Fruit fly (Drosophila melanogaster) whole organism, embryonic: ENCODE measurements around the gene VhaAC39-1.

Experiments
- Abd-B ChIP-seq: fragments of 200-800 bp; sonication (Bioruptor generic); optimal IDR thresholded peaks from 2 replicates; lab custom pipeline; 2018; ENCODE audit warnings: missing biosample characterization, mild to moderate bottlenecking, missing genetic modification characterization, moderate library complexity
- Atf-2 ChIP-seq: fragments of 200-800 bp; sonication (Bioruptor generic); optimal IDR thresholded peaks from 2 replicates; lab custom pipeline; 2016; ENCODE audit warnings: missing biosample characterization, missing genetic modification characterization
- Awh ChIP-seq: fragments of 200-800 bp; sonication (Bioruptor generic); IDR thresholded peaks from 2 replicates; pipeline ENCODE4, ENCODE4 v1.3.6; 2022; ENCODE audit warnings: missing biosample characterization, missing genetic modification characterization
- CG10267 ChIP-seq: fragments of 200-800 bp; sonication (Bioruptor generic); optimal IDR thresholded peaks from 2 replicates; lab custom pipeline; 2018; ENCODE audit warnings: missing biosample characterization, mild to moderate bottlenecking, missing genetic modification characterization, moderate library complexity
- CG10543 ChIP-seq: fragments of 200-800 bp; sonication (Bioruptor generic); optimal IDR thresholded peaks from 3 replicates; lab custom pipeline; 2017; ENCODE audit warnings: missing biosample characterization, mild to moderate bottlenecking, missing genetic modification characterization, moderate library complexity
- CG11398 ChIP-seq: fragments of 200-800 bp; sonication (Bioruptor generic); optimal IDR thresholded peaks from 2 replicates; lab custom pipeline; 2016; ENCODE audit warnings: missing biosample characterization, missing genetic modification characterization
- CG12659 ChIP-seq: fragments of 200-800 bp; sonication (Bioruptor generic); optimal IDR thresholded peaks from 3 replicates; lab custom pipeline; 2017; ENCODE audit warnings: mild to moderate bottlenecking, missing biosample characterization, missing genetic modification reagents, missing genetic modification characterization
- CG12942 ChIP-seq: fragments of 200-800 bp; sonication (Bioruptor generic); optimal IDR thresholded peaks from 3 replicates; lab custom pipeline; 2016; ENCODE audit warnings: missing biosample characterization, missing genetic modification characterization
- CG14710 ChIP-seq: fragments of 200-800 bp; sonication (Bioruptor generic); optimal IDR thresholded peaks from 3 replicates; lab custom pipeline; 2019; ENCODE audit warnings: missing biosample characterization, mild to moderate bottlenecking, missing genetic modification characterization, moderate library complexity
- CG17328 ChIP-seq: fragments of 200-800 bp; sonication (Bioruptor generic); IDR thresholded peaks from 2 replicates; pipeline ENCODE4 v1.3.6; 2022; ENCODE audit warnings: missing biosample characterization, missing genetic modification characterization
- CG2875 ChIP-seq: fragments of 200-800 bp; sonication (Bioruptor generic); optimal IDR thresholded peaks from 2 replicates; lab custom pipeline; 2017; ENCODE audit warnings: missing biosample characterization, mild to moderate bottlenecking, missing genetic modification characterization, missing genetic modification reagents
- CG3726 ChIP-seq: fragments of 200-800 bp; sonication (Bioruptor generic); IDR thresholded peaks from 3 replicates; pipeline ENCODE4, ENCODE4 v1.3.6; 2022; ENCODE audit warnings: missing biosample characterization, missing genetic modification characterization
- CG5180 ChIP-seq: fragments of 200-800 bp; sonication (Bioruptor generic); optimal IDR thresholded peaks from 3 replicates; lab custom pipeline; 2017; ENCODE audit warnings: missing biosample characterization, missing genetic modification characterization, mild to moderate bottlenecking, moderate library complexity, missing genetic modification reagents
- CG6854 ChIP-seq: fragments of 200-800 bp; sonication (Bioruptor generic); optimal IDR thresholded peaks from 3 replicates; lab custom pipeline; 2017; ENCODE audit warnings: missing biosample characterization, mild to moderate bottlenecking, missing genetic modification characterization
- CG7987 ChIP-seq: fragments of 200-800 bp; sonication (Bioruptor generic); optimal IDR thresholded peaks from 2 replicates; lab custom pipeline; 2018; ENCODE audit warnings: missing biosample characterization, mild to moderate bottlenecking, missing genetic modification characterization, moderate library complexity
- CTCF ChIP-seq: fragments of 200-800 bp; sonication (Bioruptor generic); optimal IDR thresholded peaks from 2 replicates; lab custom pipeline; 2017; ENCODE audit warnings: missing biosample characterization, mild to moderate bottlenecking, missing genetic modification characterization, moderate library complexity
- Fer1 ChIP-seq: fragments of 200-800 bp; sonication (Bioruptor generic); optimal IDR thresholded peaks from 2 replicates; lab custom pipeline; 2017; ENCODE audit warnings: missing biosample characterization, mild to moderate bottlenecking, missing genetic modification characterization
- Fer3 ChIP-seq: fragments of 200-800 bp; sonication (Bioruptor generic); optimal IDR thresholded peaks from 2 replicates; lab custom pipeline; 2018; ENCODE audit warnings: missing biosample characterization, mild to moderate bottlenecking, missing genetic modification characterization, moderate library complexity
- Hr3 ChIP-seq: fragments of 200-800 bp; sonication (Bioruptor generic); optimal IDR thresholded peaks from 3 replicates; lab custom pipeline; 2016; ENCODE audit warnings: missing biosample characterization, missing genetic modification characterization
- Hr39 ChIP-seq: fragments of >200 bp; optimal IDR thresholded peaks from 2 replicates; lab custom pipeline; 2017
- Hr78 ChIP-seq, 2 experiments: fragments of 200-800 bp in 1 of 2; fragments of >200 bp in 1 of 2; sonication (Bioruptor generic) in 1 of 2; optimal IDR thresholded peaks; 2 replicates each; lab custom pipeline; 2017 to 2019; ENCODE audit warnings: missing biosample characterization in 2 of 2, missing genetic modification characterization in 2 of 2, mild to moderate bottlenecking in 1 of 2, moderate library complexity in 1 of 2
- Hsf ChIP-seq: fragments of 200-800 bp; sonication (Bioruptor generic); optimal IDR thresholded peaks from 3 replicates; lab custom pipeline; 2016; ENCODE audit warnings: missing biosample characterization, missing genetic modification characterization
- Jarid2 ChIP-seq: fragments of 200-800 bp; sonication (Bioruptor generic); optimal IDR thresholded peaks from 3 replicates; lab custom pipeline; 2017; ENCODE audit warnings: mild to moderate bottlenecking, missing biosample characterization, missing genetic modification reagents, missing genetic modification characterization
- Rfx ChIP-seq: fragments of 200-800 bp; sonication (Bioruptor generic); IDR thresholded peaks from 2 replicates; pipeline ENCODE4 v1.3.6; 2022; ENCODE audit warnings: missing biosample characterization, missing genetic modification characterization
- Sin3A ChIP-seq: fragments of >200 bp; optimal IDR thresholded peaks from 2 replicates; lab custom pipeline; 2018
- Six4 ChIP-seq: fragments of 200-800 bp; sonication (Bioruptor generic); optimal IDR thresholded peaks from 2 replicates; lab custom pipeline; 2016; ENCODE audit warnings: missing biosample characterization, missing genetic modification characterization
- Spps ChIP-seq: fragments of 200-800 bp; sonication (Bioruptor generic); optimal IDR thresholded peaks from 2 replicates; lab custom pipeline; 2018; ENCODE audit warnings: missing biosample characterization, mild to moderate bottlenecking, missing genetic modification characterization
- Trl ChIP-seq, 3 experiments: fragments of >200 bp in 2 of 3; fragments of 200-800 bp in 1 of 3; sonication (Bioruptor generic) in 1 of 3; optimal IDR thresholded peaks; 2 replicates in 1 of 3; 3 replicates in 2 of 3; lab custom pipeline; 2016 to 2017; ENCODE audit warnings: missing biosample characterization in 1 of 3, missing genetic modification characterization in 1 of 3
- Xrp1 ChIP-seq: fragments of 200-800 bp; sonication (Bioruptor generic); IDR thresholded peaks from 2 replicates; pipeline ENCODE4 v1.3.6; 2022; ENCODE audit warnings: missing biosample characterization, missing genetic modification characterization
- YL-1 ChIP-seq: fragments of 200-800 bp; sonication (Bioruptor generic); optimal IDR thresholded peaks from 3 replicates; lab custom pipeline; 2017; ENCODE audit warnings: missing biosample characterization, mild to moderate bottlenecking, missing genetic modification characterization
- amos ChIP-seq: fragments of 200-800 bp; sonication (Bioruptor generic); IDR thresholded peaks from 2 replicates; pipeline ENCODE4 v1.3.6; 2022; ENCODE audit warnings: missing biosample characterization, missing genetic modification characterization; ENCODE audit not compliant: partially characterized antibody
- bigmax ChIP-seq: fragments of 200-800 bp; sonication (Bioruptor generic); optimal IDR thresholded peaks from 2 replicates; lab custom pipeline; 2018; ENCODE audit warnings: missing biosample characterization, mild to moderate bottlenecking, missing genetic modification characterization
- caup ChIP-seq: fragments of 200-800 bp; sonication (Bioruptor generic); optimal IDR thresholded peaks from 3 replicates; lab custom pipeline; 2017; ENCODE audit warnings: missing biosample characterization, mild to moderate bottlenecking, missing genetic modification characterization, moderate library complexity; ENCODE audit not compliant: severe bottlenecking
- chm ChIP-seq: fragments of 200-800 bp; sonication (Bioruptor generic); IDR thresholded peaks from 2 replicates; pipeline ENCODE4 v1.3.6; 2022; ENCODE audit warnings: missing biosample characterization, missing genetic modification characterization
- dati ChIP-seq: fragments of 200-800 bp; sonication (Bioruptor generic); IDR thresholded peaks from 2 replicates; pipeline ENCODE4 v1.3.6; 2022; ENCODE audit warnings: missing biosample characterization, missing genetic modification characterization
- gsb-n ChIP-seq: fragments of 200-800 bp; sonication (Bioruptor generic); optimal IDR thresholded peaks from 3 replicates; lab custom pipeline; 2018; ENCODE audit warnings: missing biosample characterization, mild to moderate bottlenecking, missing genetic modification characterization
- hth ChIP-seq: fragments of >200 bp; optimal IDR thresholded peaks from 2 replicates; lab custom pipeline; 2017; ENCODE audit warnings: inconsistent platforms
- ind ChIP-seq: fragments of 200-800 bp; sonication (Bioruptor generic); optimal IDR thresholded peaks from 3 replicates; lab custom pipeline; 2016; ENCODE audit warnings: missing biosample characterization, missing genetic modification characterization
- lab ChIP-seq: fragments of 200-800 bp; sonication (Bioruptor generic); optimal IDR thresholded peaks from 3 replicates; lab custom pipeline; 2017; ENCODE audit warnings: missing biosample characterization, missing genetic modification characterization, mild to moderate bottlenecking, moderate library complexity, missing genetic modification reagents
- lilli ChIP-seq: fragments of 200-800 bp; sonication (Bioruptor generic); optimal IDR thresholded peaks from 3 replicates; lab custom pipeline; 2016; ENCODE audit warnings: missing biosample characterization, missing genetic modification characterization
- pb ChIP-seq: fragments of 200-800 bp; sonication (Bioruptor generic); optimal IDR thresholded peaks from 3 replicates; lab custom pipeline; 2016; ENCODE audit warnings: missing biosample characterization, missing genetic modification characterization
- peb ChIP-seq: fragments of 200-800 bp; sonication (Bioruptor generic); IDR thresholded peaks from 2 replicates; pipeline ENCODE4 v1.3.6; 2022; ENCODE audit warnings: missing biosample characterization, missing genetic modification characterization
- pfk ChIP-seq: fragments of 200-800 bp; sonication (Bioruptor generic); optimal IDR thresholded peaks from 2 replicates; lab custom pipeline; 2018; ENCODE audit warnings: missing biosample characterization, mild to moderate bottlenecking, missing genetic modification characterization, moderate library complexity
- pnt ChIP-seq: fragments of 200-800 bp; sonication (Bioruptor generic); optimal IDR thresholded peaks from 3 replicates; lab custom pipeline; 2016; ENCODE audit warnings: missing biosample characterization, missing genetic modification characterization
- sens ChIP-seq: fragments of 200-800 bp; sonication (Bioruptor generic); peaks from one replicate; lab custom pipeline; 2016; ENCODE audit warnings: missing biosample characterization, missing genetic modification characterization
- sima ChIP-seq: fragments of 200-800 bp; sonication (Bioruptor generic); optimal IDR thresholded peaks from 2 replicates; lab custom pipeline; 2016; ENCODE audit warnings: missing biosample characterization, missing genetic modification characterization
- slbo ChIP-seq: fragments of 200-800 bp; sonication (Bioruptor generic); IDR thresholded peaks from 2 replicates; pipeline ENCODE4 v1.3.6; 2022; ENCODE audit warnings: missing biosample characterization, missing genetic modification characterization
- so ChIP-seq: fragments of 200-800 bp; sonication (Bioruptor generic); IDR thresholded peaks from 3 replicates; pipeline ENCODE4 v1.3.6; 2022; ENCODE audit warnings: missing biosample characterization, missing genetic modification characterization
- unpg ChIP-seq: fragments of 200-800 bp; sonication (Bioruptor generic); optimal IDR thresholded peaks from 3 replicates; lab custom pipeline; 2018; ENCODE audit warnings: missing biosample characterization, mild to moderate bottlenecking, missing genetic modification characterization, moderate library complexity
- vfl ChIP-seq: fragments of 200-800 bp; sonication (Bioruptor generic); optimal IDR thresholded peaks from 2 replicates; lab custom pipeline; 2016; ENCODE audit warnings: missing biosample characterization, missing genetic modification characterization

VhaAC39-1 gene

DNA sequence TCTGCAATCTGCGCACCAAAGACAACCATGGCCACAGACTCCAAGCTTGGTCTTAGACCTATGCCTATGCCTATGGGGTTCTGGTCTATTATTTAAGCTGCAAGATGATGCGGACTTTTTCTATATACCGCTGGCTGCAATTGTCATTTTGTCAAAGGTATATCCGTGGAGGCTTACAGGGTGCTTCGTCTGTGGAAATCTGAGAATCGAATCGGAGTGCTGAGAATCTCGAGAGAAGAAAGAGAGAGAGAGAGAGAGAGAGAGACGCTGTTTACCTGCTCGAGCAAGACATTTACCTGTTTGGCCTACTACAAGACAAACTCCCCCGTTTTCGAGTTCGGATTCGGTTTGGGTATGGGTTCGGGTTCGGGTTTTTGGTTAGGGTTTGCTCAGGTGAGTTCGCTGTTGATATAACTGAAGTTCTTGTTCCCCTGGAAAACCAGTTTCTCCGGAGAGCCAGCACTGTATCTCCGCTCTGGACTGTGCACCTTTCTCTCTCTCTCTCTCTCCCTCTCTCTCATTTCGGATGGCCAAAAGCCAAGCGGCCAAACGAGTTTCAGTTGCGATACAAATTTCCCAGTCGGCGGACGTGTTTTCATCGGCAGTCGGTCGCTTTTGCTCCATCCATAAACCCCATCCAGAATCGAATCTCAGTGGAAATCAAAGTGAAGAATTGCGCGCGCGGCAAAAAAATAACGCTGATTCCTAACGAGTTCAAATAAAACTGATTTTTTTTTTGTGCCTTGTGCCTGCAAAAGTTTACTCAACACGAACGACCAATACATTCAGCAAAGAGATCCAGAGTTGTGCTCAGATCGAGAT is 35.0 kb upstream of the VhaAC39-1 start (continued):
- TF ChIP-seq CG11398 (GFP tag; lab: Kevin White, UChicago) (peak; percentile 20), CG7987 (GFP tag; lab: Kevin White, UChicago) (no peak), CG17328 (GFP tag; lab: Robert Waterston, UW) (no peak), YL-1 (GFP tag; lab: Kevin White, UChicago) (peak; percentile 3), sima (no peak), Spps (no peak), peb (GFP tag; lab: Robert Waterston, UW) (no peak), Atf-2 (GFP tag; lab: Kevin White, UChicago) (no peak), slbo (GFP tag; lab: Robert Waterston, UW) (no peak), chm (GFP tag; lab: Robert Waterston, UW) (peak; percentile 63; the same call in 1 of the 2 replicates), Trl (optimal IDR thresholded peaks at IDR 0.05; lab: Kevin White, UChicago) (peak; percentile 89 to 92), Trl (GFP tag; optimal IDR thresholded peaks at IDR 0.05; lab: Kevin White, UChicago) (no peak), Hr39 (lab: Kevin White, UChicago) (no peak), Rfx (peak; percentile 40; the same call in 1 of the 2 replicates), unpg (GFP tag; lab: Kevin White, UChicago) (peak; percentile 14), Hr3 (GFP tag; lab: Kevin White, UChicago) (no peak), ind (GFP tag; lab: Kevin White, UChicago) (no peak), Fer1 (GFP tag; lab: Kevin White, UChicago) (peak; percentile 16), lab (GFP tag; lab: Kevin White, UChicago) (peak; percentile 54), pfk (GFP tag; lab: Kevin White, UChicago) (peak; percentile 49), bigmax (peak; percentile 33), sens (GFP tag; lab: Kevin White, UChicago) (peak; percentile 89), Fer3 (no peak), Xrp1 (GFP tag; lab: Robert Waterston, UW) (0 out of 2 replicates have a peak, but pooled peaks have one; percentile 19), Awh (GFP tag; lab: Robert Waterston, UW) (0 out of 2 replicates have a peak, but pooled peaks have one; percentile 37), Six4 (GFP tag; lab: Kevin White, UChicago) (peak; percentile 12), CG12942 (no peak), pnt (GFP tag; lab: Kevin White, UChicago) (no peak), CTCF (GFP tag; lab: Kevin White, UChicago) (no peak), CG5180 (GFP tag; lab: Kevin White, UChicago) (peak; percentile 2), caup (GFP tag; lab: Kevin White, UChicago) (peak; percentile 31), Jarid2 (GFP tag; lab: Kevin White, UChicago) (peak; percentile 78), Abd-B (no peak), CG2875 (peak; percentile 42), CG10543 (GFP tag; lab: Kevin White, UChicago) (peak; percentile 76), so (GFP tag; lab: Robert Waterston, UW) (peak; percentile 56; the same call in 1 of the 3 replicates), dati (GFP tag; lab: Robert Waterston, UW) (no peak), vfl (GFP tag; lab: Kevin White, UChicago) (no peak), pb (no peak), CG3726 (GFP tag; lab: Robert Waterston, UW) (no peak), hth (lab: Kevin White, UChicago) (no peak), Hsf (GFP tag; lab: Kevin White, UChicago) (no peak), CG12659 (GFP tag; lab: Kevin White, UChicago) (peak; percentile 28), Hr78 (GFP tag; optimal IDR thresholded peaks at IDR 0.05; lab: Kevin White, UChicago) (no peak), lilli (GFP tag; lab: Kevin White, UChicago) (no peak), Sin3A (lab: Kevin White, UChicago) (no peak), gsb-n (tag; lab: Kevin White, UChicago) (peak; percentile 3), CG14710 (peak; percentile 24), CG6854 (GFP tag; lab: Kevin White, UChicago) (peak; percentile 56), CG10267 (tag; lab: Kevin White, UChicago) (peak; percentile 2), amos (GFP tag; lab: Robert Waterston, UW) (no peak)
